Fruit fly (Drosophila melanogaster) whole organism, wandering third instar larva: ENCODE measurements around the gene CG18747.

Experiments
- Hr78 ChIP-seq: fragments of >200 bp; optimal IDR thresholded peaks from 2 replicates; lab custom pipeline; 2017; ENCODE audit warnings: missing biosample characterization, missing genetic modification characterization
- Vsx2 ChIP-seq: fragments of 200-300, 225-300 bp; sonication (Bioruptor generic); optimal IDR thresholded peaks from 2 replicates; lab custom pipeline; 2018; ENCODE audit warnings: missing biosample characterization, missing genetic modification characterization; ENCODE audit not compliant: partially characterized antibody
- br ChIP-seq: fragments of 200-800 bp; sonication (Bioruptor generic); optimal IDR thresholded peaks from 2 replicates; lab custom pipeline; 2016; ENCODE audit warnings: missing biosample characterization, missing genetic modification characterization
- h ChIP-seq: fragments of 200-800 bp; sonication (Bioruptor generic); optimal IDR thresholded peaks from 3 replicates; lab custom pipeline; 2016; ENCODE audit warnings: missing biosample characterization, mild to moderate bottlenecking, missing genetic modification characterization
- sage ChIP-seq: fragments of 200-800 bp; sonication (Bioruptor generic); optimal IDR thresholded peaks from 2 replicates; lab custom pipeline; 2016; ENCODE audit warnings: missing biosample characterization, mild to moderate bottlenecking, missing genetic modification characterization
- sv ChIP-seq: fragments of 200-800 bp; sonication (Bioruptor generic); optimal IDR thresholded peaks from 3 replicates; lab custom pipeline; 2016; ENCODE audit warnings: missing biosample characterization, missing genetic modification characterization

DNA sequence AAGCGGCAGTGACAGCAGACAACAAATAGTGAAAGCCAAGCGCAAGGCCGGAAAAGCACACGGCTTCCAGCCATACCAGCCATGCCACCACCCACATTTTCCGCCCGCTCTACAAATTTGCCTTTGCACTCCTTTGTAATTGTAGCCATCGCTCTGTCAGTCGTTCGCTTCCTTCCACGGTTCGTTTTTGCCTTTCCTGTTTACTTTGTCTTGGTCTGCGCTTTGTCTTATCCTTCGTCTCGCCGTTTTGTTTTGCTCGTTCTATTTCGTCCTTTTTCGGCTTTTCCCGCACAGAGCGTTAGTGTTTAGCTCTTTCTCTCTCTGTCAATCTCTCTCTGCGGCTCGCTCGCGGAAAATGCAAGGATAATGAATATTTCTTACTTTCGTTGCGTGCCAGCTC lies 30.3 kb upstream of the CG18747 start:
- TF ChIP-seq sage (GFP tag; lab: Kevin White, UChicago) (no peak), h (GFP tag; lab: Kevin White, UChicago) (no peak), sv (GFP tag; lab: Kevin White, UChicago) (no peak), br (GFP tag; lab: Kevin White, UChicago) (no peak), Hr78 (GFP tag; lab: Kevin White, UChicago) (no peak), Vsx2 (GFP tag; lab: Kevin White, UChicago) (no peak)
